Worm (Caenorhabditis elegans): ENCODE results near the gene cash-1.

Gene cash-1

DNA sequence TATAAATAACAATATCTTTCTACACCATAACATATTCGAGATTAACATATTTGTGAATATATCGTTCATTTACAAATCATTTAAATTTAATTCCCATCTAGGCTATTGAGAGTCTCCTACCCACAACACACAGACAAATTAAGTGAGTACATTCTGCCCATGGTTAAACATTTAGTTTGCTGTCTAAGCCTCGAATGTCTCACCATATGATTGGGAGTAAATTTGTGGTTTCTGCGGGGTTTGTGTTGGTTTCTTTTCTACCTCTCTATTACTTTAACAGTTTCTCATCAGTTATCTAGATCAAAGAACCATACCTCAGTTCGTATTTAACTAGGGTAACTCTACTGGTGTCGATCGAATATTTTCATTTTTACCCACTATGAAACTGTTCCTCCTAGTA lies 36.4 kb downstream of the cash-1 start, which contains the start of gene ugt-2 (continued):
- TF ChIP-seq dmd-6 (GFP tag; IDR thresholded peaks at IDR 0.05) (peak; percentile 63), skn-1 (tag; optimal IDR thresholded peaks at IDR 0.05) (no peak), nhr-76 (tag; optimal IDR thresholded peaks at IDR 0.05) (no peak), nhr-28 (tag; optimal IDR thresholded peaks at IDR 0.05) (peak; percentile 68), unc-39 (tag; optimal IDR thresholded peaks at IDR 0.05) (no peak), snpc-1.2 (GFP tag; IDR thresholded peaks at IDR 0.05) (no peak), unc-62 (GFP tag; optimal IDR thresholded peaks at IDR 0.05 in 1 of 2) (peak in 1 of 2 experiments; percentile 89), unc-62 (tag; optimal IDR thresholded peaks at IDR 0.05) (no peak), hlh-11 (tag; optimal IDR thresholded peaks at IDR 0.05) (no peak), hlh-30 (tag; optimal IDR thresholded peaks at IDR 0.05; ENCODE audit: insufficient read depth) (peak; percentile 2), lin-38 (GFP tag; IDR thresholded peaks at IDR 0.05) (no peak), madf-9 (GFP tag; conservative IDR thresholded peaks at IDR 0.05) (no peak), aly-2 (tag; optimal IDR thresholded peaks at IDR 0.05) (no peak), lin-1 (GFP tag; IDR thresholded peaks at IDR 0.05) (no peak), pqm-1 (tag; optimal IDR thresholded peaks at IDR 0.05) (peak; percentile 74), ceh-82 (tag; optimal IDR thresholded peaks at IDR 0.05) (no peak), ces-1 (GFP tag; optimal IDR thresholded peaks at IDR 0.05) (no peak), nhr-41 (GFP tag; IDR thresholded peaks at IDR 0.05) (no peak), nhr-111 (GFP tag; optimal IDR thresholded peaks at IDR 0.05) (no peak)

DNA sequence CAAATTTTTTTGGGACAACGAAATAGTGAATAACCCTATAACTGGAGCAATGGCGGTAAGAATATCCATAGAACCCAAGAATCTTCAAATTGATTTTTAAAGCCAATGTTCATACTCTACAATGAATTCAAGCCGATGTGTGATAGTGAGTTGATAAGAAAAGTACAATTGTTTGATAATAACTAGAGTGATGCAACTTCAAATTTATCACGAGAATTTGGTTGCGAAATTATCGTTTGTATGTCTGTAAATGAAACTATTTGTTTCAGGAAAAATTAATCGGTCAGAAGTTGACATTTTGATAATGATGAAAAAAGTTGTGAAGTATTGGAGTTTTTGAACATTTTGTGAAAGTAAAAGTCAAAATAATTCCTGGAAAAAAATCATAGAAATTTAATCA lies 37.2 kb downstream of the cash-1 start:
- TF ChIP-seq nhr-28 (tag; optimal IDR thresholded peaks at IDR 0.05): peak; percentile 90
- TF ChIP-seq pha-4 (GFP tag; IDR thresholded peaks at IDR 0.05): 0 out of 2 replicates have a peak, but pooled peaks have one; percentile 24
- TF ChIP-seq pha-4 (tag; optimal IDR thresholded peaks at IDR 0.05): no peak
- TF ChIP-seq dmd-6 (GFP tag; IDR thresholded peaks at IDR 0.05): peak; percentile 93
- peak; percentile 42 for TF ChIP-seq nhr-10 (tag; optimal IDR thresholded peaks at IDR 0.05)
- peak; percentile 90 for TF ChIP-seq pqm-1 (tag; optimal IDR thresholded peaks at IDR 0.05)
- no peak for TF ChIP-seq sdz-12 (GFP tag; optimal IDR thresholded peaks at IDR 0.05)
- 0 out of 2 replicates have a peak, but pooled peaks have one; percentile 32 for TF ChIP-seq php-3 (GFP tag; IDR thresholded peaks at IDR 0.05)
- no peak for TF ChIP-seq F49E8.2 (tag; optimal IDR thresholded peaks at IDR 0.05; ENCODE audit: borderline replicate concordance)
- no peak for TF ChIP-seq lin-39 (tag; optimal IDR thresholded peaks at IDR 0.05)
- peak; percentile 91 for TF ChIP-seq dve-1 (tag; optimal IDR thresholded peaks at IDR 0.05; ENCODE audit: insufficient read depth)
- TF ChIP-seq ztf-7 (tag; optimal IDR thresholded peaks at IDR 0.05): peak; percentile 51
- TF ChIP-seq nhr-77 (tag; optimal IDR thresholded peaks at IDR 0.05): peak; percentile 89
- TF ChIP-seq F37D6.2 (tag; optimal IDR thresholded peaks at IDR 0.05): no peak
- TF ChIP-seq hlh-30 (tag; optimal IDR thresholded peaks at IDR 0.05; ENCODE audit: insufficient read depth): peak; percentile 69
- no peak for TF ChIP-seq mep-1 (tag; optimal IDR thresholded peaks at IDR 0.05)
- no peak for TF ChIP-seq dmd-9 (GFP tag; IDR thresholded peaks at IDR 0.05)
- TF ChIP-seq daf-16 (GFP tag; optimal IDR thresholded peaks at IDR 0.05): no peak
- TF ChIP-seq daf-16 (tag; optimal IDR thresholded peaks at IDR 0.05): peak; percentile 84
- peak; percentile 56 for TF ChIP-seq aha-1 (tag)
- TF ChIP-seq mdl-1 (tag; optimal IDR thresholded peaks at IDR 0.05): peak in 1 of 2 experiments; percentile 19
- TF ChIP-seq hlh-11 (tag; optimal IDR thresholded peaks at IDR 0.05): peak; percentile 76

DNA sequence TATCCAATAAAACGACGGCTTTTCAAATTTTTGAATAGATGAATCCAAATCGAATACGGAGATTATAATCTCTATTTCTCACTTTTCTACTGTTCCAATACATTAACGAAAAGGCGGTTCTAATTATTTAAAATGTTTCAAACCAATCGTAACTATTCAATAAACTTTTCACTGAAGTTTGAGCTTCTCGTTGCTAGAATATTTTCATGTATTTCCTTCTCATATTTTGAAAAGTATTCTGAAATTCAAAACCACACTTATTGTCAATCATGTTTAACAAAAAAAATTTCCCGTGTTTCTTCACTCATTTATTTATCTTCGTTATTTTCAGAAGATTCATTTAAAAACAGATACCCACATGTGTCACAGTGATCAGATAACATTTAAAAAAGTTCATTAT lies 40.7 kb downstream of the cash-1 start, which contains the start of gene F15H10.8:
Gene F15H10.8 (minus strand): TSS at position 101 of the 400 bp plus-strand sequence.
- no peak for TF ChIP-seq snpc-1.2 (GFP tag; IDR thresholded peaks at IDR 0.05)
- peak in 1 of 2 experiments; percentile 31 for TF ChIP-seq unc-62 (GFP tag; optimal IDR thresholded peaks at IDR 0.05 in 1 of 2)
- no peak for TF ChIP-seq unc-62 (tag; optimal IDR thresholded peaks at IDR 0.05)

DNA sequence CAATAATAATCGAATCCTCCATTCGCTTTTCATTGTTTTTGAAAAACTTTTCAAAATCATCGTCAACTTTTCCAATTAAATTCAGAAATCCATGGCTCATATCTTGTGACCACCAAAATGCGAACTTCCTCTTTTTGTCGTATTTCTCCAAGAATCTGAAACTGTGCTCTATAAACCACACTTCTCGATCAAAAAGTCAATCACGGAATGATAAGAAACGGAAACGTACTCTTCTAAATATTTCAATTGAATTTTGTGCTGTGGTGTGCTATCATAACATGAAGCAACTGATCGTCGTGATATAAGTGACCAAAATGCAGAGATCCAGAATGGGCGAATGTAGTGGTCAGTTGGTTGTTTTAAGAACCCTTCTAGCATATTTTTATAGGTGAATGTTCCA lies 42.6 kb downstream of the cash-1 start:
- TF ChIP-seq pqm-1 (tag; optimal IDR thresholded peaks at IDR 0.05) (peak; percentile 46), lin-38 (GFP tag; IDR thresholded peaks at IDR 0.05) (no peak), mep-1 (tag; optimal IDR thresholded peaks at IDR 0.05) (no peak), dmd-9 (GFP tag; IDR thresholded peaks at IDR 0.05) (no peak), F37D6.2 (tag; optimal IDR thresholded peaks at IDR 0.05) (no peak), dmd-6 (GFP tag; IDR thresholded peaks at IDR 0.05) (peak; percentile 61), aha-1 (tag) (peak; percentile 43), nhr-28 (tag; optimal IDR thresholded peaks at IDR 0.05) (peak; percentile 58), tra-1 (GFP tag; IDR thresholded peaks at IDR 0.05) (no peak), cey-2 (tag; optimal IDR thresholded peaks at IDR 0.05; ENCODE audit: borderline replicate concordance, insufficient read depth) (no peak), hmg-1.1 (GFP tag; IDR thresholded peaks at IDR 0.05) (no peak), jun-1 (tag; optimal IDR thresholded peaks at IDR 0.05) (no peak)
